Fruit fly (Drosophila melanogaster) whole organism, prepupa: ENCODE results near the gene CG15368.

Experiments used
- CG10669 ChIP-seq: fragments of 200-800 bp; sonication (Bioruptor generic); optimal IDR thresholded peaks from 3 replicates; lab custom pipeline; 2018; ENCODE audit warnings: missing biosample characterization, mild to moderate bottlenecking, missing genetic modification characterization, moderate library complexity
- CG11294 ChIP-seq: fragments of 200-800 bp; sonication (Bioruptor generic); IDR thresholded peaks from 2 replicates; pipeline ENCODE4 v1.3.6; 2022; ENCODE audit warnings: missing biosample characterization, missing genetic modification characterization
- CG11762 ChIP-seq: fragments of 200-800 bp; sonication (Bioruptor generic); optimal IDR thresholded peaks from 3 replicates; lab custom pipeline; 2016; ENCODE audit warnings: missing biosample characterization, missing genetic modification characterization; ENCODE audit not compliant: insufficient read depth
- CG1621 ChIP-seq: fragments of 200-800 bp; sonication (Bioruptor generic); optimal IDR thresholded peaks from 3 replicates; lab custom pipeline; 2018; ENCODE audit warnings: missing biosample characterization, mild to moderate bottlenecking, missing genetic modification characterization
- CG16779 ChIP-seq: fragments of 200-800 bp; sonication (Bioruptor generic); optimal IDR thresholded peaks from 3 replicates; lab custom pipeline; 2017; ENCODE audit warnings: missing biosample characterization, mild to moderate bottlenecking, missing genetic modification characterization
- CG3032 ChIP-seq: fragments of 200-800 bp; optimal IDR thresholded peaks from 2 replicates; lab custom pipeline; 2019; ENCODE audit warnings: missing biosample characterization, mild to moderate bottlenecking, missing genetic modification characterization, moderate library complexity
- CG32006 ChIP-seq: fragments of 200-800 bp; sonication (Bioruptor generic); optimal IDR thresholded peaks from 3 replicates; lab custom pipeline; 2017; ENCODE audit warnings: missing biosample characterization, mild to moderate bottlenecking, missing genetic modification characterization
- CG34406 ChIP-seq: fragments of 200-800 bp; sonication (Bioruptor generic); optimal IDR thresholded peaks from 3 replicates; lab custom pipeline; 2016; ENCODE audit warnings: missing biosample characterization, missing genetic modification characterization
- CG4318 ChIP-seq: fragments of 200-800 bp; sonication (Bioruptor generic); optimal IDR thresholded peaks from 3 replicates; lab custom pipeline; 2017; ENCODE audit warnings: missing biosample characterization, mild to moderate bottlenecking, missing genetic modification characterization
- CG6163 ChIP-seq: fragments of 200-800 bp; sonication (Bioruptor generic); IDR thresholded peaks from 3 replicates; pipeline ENCODE4 v1.3.6; 2022; ENCODE audit warnings: missing biosample characterization, missing genetic modification characterization
- CG6792 ChIP-seq: fragments of 200-800 bp; sonication (Bioruptor generic); optimal IDR thresholded peaks from 3 replicates; lab custom pipeline; 2016; ENCODE audit warnings: missing biosample characterization, missing genetic modification characterization
- CG6808 ChIP-seq: fragments of 200-800 bp; sonication (Bioruptor generic); optimal IDR thresholded peaks from 3 replicates; lab custom pipeline; 2017; ENCODE audit warnings: missing biosample characterization, missing genetic modification characterization, mild to moderate bottlenecking, moderate library complexity, missing genetic modification reagents
- CG8119 ChIP-seq: fragments of 200-800 bp; sonication (Bioruptor generic); IDR thresholded peaks from 3 replicates; pipeline ENCODE4 v1.3.6; 2022; ENCODE audit warnings: missing biosample characterization, missing genetic modification characterization
- Eip75B ChIP-seq: fragments of 200-800 bp; sonication (Bioruptor generic); optimal IDR thresholded peaks from 3 replicates; lab custom pipeline; 2016; ENCODE audit warnings: missing biosample characterization, missing genetic modification characterization
- Eip78C ChIP-seq: fragments of 200-800 bp; sonication (Bioruptor generic); peaks from one replicate; lab custom pipeline; 2016; ENCODE audit warnings: missing biosample characterization, missing genetic modification characterization
- Eip93F ChIP-seq: fragments of 200-800 bp; sonication (Bioruptor generic); optimal IDR thresholded peaks from 2 replicates; lab custom pipeline; 2016; ENCODE audit warnings: missing biosample characterization, mild to moderate bottlenecking, missing genetic modification characterization
- Ets21C ChIP-seq: fragments of 200-800 bp; sonication (Bioruptor generic); optimal IDR thresholded peaks from 3 replicates; lab custom pipeline; 2016; ENCODE audit warnings: missing biosample characterization, missing genetic modification characterization
- Ets96B ChIP-seq: fragments of 200-800 bp; optimal IDR thresholded peaks from 2 replicates; lab custom pipeline; 2019; ENCODE audit warnings: missing biosample characterization, mild to moderate bottlenecking, missing genetic modification characterization, moderate library complexity
- Gug ChIP-seq: fragments of 200-800 bp; sonication (Bioruptor generic); IDR thresholded peaks from 2 replicates; pipeline ENCODE4 v1.3.6; 2022; ENCODE audit warnings: missing biosample characterization, missing genetic modification characterization
- Hr38 ChIP-seq: sonication (Bioruptor generic); optimal IDR thresholded peaks from 2 replicates; lab custom pipeline; 2016; ENCODE audit warnings: missing biosample characterization, missing genetic modification characterization
- Hr39 ChIP-seq: fragments of 200-800 bp; sonication (Bioruptor generic); optimal IDR thresholded peaks from 2 replicates; lab custom pipeline; 2016; ENCODE audit warnings: missing biosample characterization, missing genetic modification characterization
- Met ChIP-seq: fragments of 200-800 bp; sonication (Bioruptor generic); optimal IDR thresholded peaks from 3 replicates; lab custom pipeline; 2016; ENCODE audit warnings: missing biosample characterization, missing genetic modification characterization
- OdsH ChIP-seq: fragments of 200-800 bp; sonication (Bioruptor generic); optimal IDR thresholded peaks from 3 replicates; lab custom pipeline; 2016; ENCODE audit warnings: missing biosample characterization, missing genetic modification characterization
- Smox ChIP-seq: fragments of 200-800 bp; sonication (Bioruptor generic); optimal IDR thresholded peaks from 3 replicates; lab custom pipeline; 2016; ENCODE audit warnings: missing biosample characterization, missing genetic modification characterization
- Sox102F ChIP-seq: fragments of 200-800 bp; sonication (Bioruptor generic); optimal IDR thresholded peaks from 2 replicates; lab custom pipeline; 2016; ENCODE audit warnings: missing biosample characterization, mild to moderate bottlenecking, missing genetic modification characterization
- Sox15 ChIP-seq: fragments of 200-800 bp; sonication (Bioruptor generic); optimal IDR thresholded peaks from 3 replicates; lab custom pipeline; 2016; ENCODE audit warnings: missing biosample characterization, missing genetic modification characterization
- acj6 ChIP-seq: fragments of 200-800 bp; sonication (Bioruptor generic); optimal IDR thresholded peaks from 3 replicates; lab custom pipeline; 2016; ENCODE audit warnings: missing biosample characterization, missing genetic modification characterization
- dsx ChIP-seq: fragments of 200-800 bp; optimal IDR thresholded peaks from 3 replicates; lab custom pipeline; 2019; ENCODE audit warnings: missing biosample characterization, mild to moderate bottlenecking, missing genetic modification characterization, moderate library complexity; ENCODE audit not compliant: poor library complexity, severe bottlenecking
- esn ChIP-seq: fragments of 200-800 bp; sonication (Bioruptor generic); optimal IDR thresholded peaks from 2 replicates; lab custom pipeline; 2016; ENCODE audit warnings: missing biosample characterization, mild to moderate bottlenecking, missing genetic modification characterization, moderate library complexity
- fd59A ChIP-seq: fragments of 200-800 bp; sonication (Bioruptor generic); optimal IDR thresholded peaks from 2 replicates; lab custom pipeline; 2017; ENCODE audit warnings: missing biosample characterization, mild to moderate bottlenecking, missing genetic modification characterization, missing genetic modification reagents
- fd85E ChIP-seq: fragments of 200-800 bp; sonication (Bioruptor generic); optimal IDR thresholded peaks from 3 replicates; lab custom pipeline; 2016; ENCODE audit warnings: missing biosample characterization, missing genetic modification characterization
- fkh ChIP-seq: fragments of 200-800 bp; sonication (Bioruptor generic); optimal IDR thresholded peaks from 3 replicates; lab custom pipeline; 2017; ENCODE audit warnings: missing biosample characterization, mild to moderate bottlenecking, missing genetic modification characterization, moderate library complexity
- lz ChIP-seq: fragments of 200-800 bp; sonication (Bioruptor generic); optimal IDR thresholded peaks from 3 replicates; lab custom pipeline; 2016; ENCODE audit warnings: missing biosample characterization, missing genetic modification characterization
- net ChIP-seq: fragments of 200-800 bp; sonication (Bioruptor generic); optimal IDR thresholded peaks from 3 replicates; lab custom pipeline; 2016; ENCODE audit warnings: missing biosample characterization, missing genetic modification characterization
- pdm3 ChIP-seq: fragments of 200-800 bp; sonication (Bioruptor generic); optimal IDR thresholded peaks from 3 replicates; lab custom pipeline; 2016; ENCODE audit warnings: missing biosample characterization, missing genetic modification characterization
- salr ChIP-seq, 2 experiments: fragments of 200-800 bp; sonication (Bioruptor generic); optimal IDR thresholded peaks; 3 replicates each; lab custom pipeline; 2016 to 2018; ENCODE audit warnings: missing biosample characterization in 2 of 2, missing genetic modification characterization in 2 of 2, mild to moderate bottlenecking in 1 of 2
- spab ChIP-seq: fragments of 200-800 bp; sonication (Bioruptor generic); optimal IDR thresholded peaks from 2 replicates; lab custom pipeline; 2017; ENCODE audit warnings: missing biosample characterization, mild to moderate bottlenecking, missing genetic modification characterization, missing genetic modification reagents
- svp ChIP-seq: fragments of 200-800 bp; sonication (Bioruptor generic); peaks from one replicate; lab custom pipeline; 2016; ENCODE audit warnings: missing biosample characterization, missing genetic modification characterization
- topi ChIP-seq: fragments of 200-800 bp; sonication (Bioruptor generic); optimal IDR thresholded peaks from 3 replicates; lab custom pipeline; 2016; ENCODE audit warnings: missing biosample characterization, missing genetic modification characterization

CG15368 gene

dm6 chrX:9201866-9202681, 13.5 kb upstream of the CG15368 start (continued):
- TF ChIP-seq Eip93F (no peak), CG4318 (GFP tag; lab: Kevin White, UChicago) (peak; percentile 54), Met (GFP tag; lab: Kevin White, UChicago) (no peak), CG3032 (peak; percentile 48), CG11294 (GFP tag; lab: Robert Waterston, UW) (peak; percentile 82), CG8119 (GFP tag; lab: Robert Waterston, UW) (peak; percentile 64; the same call in 2 of the 3 replicates), spab (GFP tag; lab: Kevin White, UChicago) (peak; percentile 20), Sox102F (peak; percentile 5)
- TF ChIP-seq, all 60 proteins: peak for 37

- TF ChIP-seq CG34406 (GFP tag; lab: Kevin White, UChicago) (no peak), topi (GFP tag; lab: Kevin White, UChicago) (peak; percentile 10), svp (GFP tag; lab: Kevin White, UChicago) (peak; percentile 23), Eip78C (peak; percentile 30), CG10669 (GFP tag; lab: Kevin White, UChicago) (no peak), fd85E (no peak), Ets21C (GFP tag; lab: Kevin White, UChicago) (no peak), Hr39 (GFP tag; lab: Kevin White, UChicago) (no peak), Hr38 (GFP tag; lab: Kevin White, UChicago) (no peak), salr (GFP tag; optimal IDR thresholded peaks at IDR 0.05; lab: Kevin White, UChicago) (no peak), esn (GFP tag; lab: Kevin White, UChicago) (no peak), CG11294 (GFP tag; lab: Robert Waterston, UW) (no peak)
- TF ChIP-seq, all 60 proteins: peak for 3
Observed at dm6 chrX:9210787-9211186, 4.8 kb upstream of the CG15368 start, which contains the start of gene SmydA-9. TSS of gene SmydA-9 (minus strand) at chrX:9210887.

- no peak for TF ChIP-seq Sox15 (GFP tag; lab: Kevin White, UChicago)
- TF ChIP-seq svp (GFP tag; lab: Kevin White, UChicago) = peak; percentile 37
- no peak for TF ChIP-seq Met (GFP tag; lab: Kevin White, UChicago)
- no peak for TF ChIP-seq CG11762
- no peak for TF ChIP-seq CG1621
- no peak for TF ChIP-seq CG6808 (GFP tag; lab: Kevin White, UChicago)
Observed at dm6 chrX:9214576-9214975, 1.0 kb upstream of the CG15368 start, which contains the start of gene Obp8a. TSS of gene Obp8a (plus strand) at chrX:9214876.

- TF ChIP-seq svp (GFP tag; lab: Kevin White, UChicago) (peak; percentile 60), Ets21C (GFP tag; lab: Kevin White, UChicago) (no peak)
Observed at dm6 chrX:9216572-9216971, 987 bp downstream of the CG15368 start, which contains the start of gene CG15369. TSS of gene CG15369 (plus strand) at chrX:9216872.

dm6 chrX:9220434-9220833, 4.8 kb downstream of the CG15368 start:
- TF ChIP-seq CG10669 (GFP tag; lab: Kevin White, UChicago) (no peak), Hr39 (GFP tag; lab: Kevin White, UChicago) (peak; percentile 9), CG4318 (GFP tag; lab: Kevin White, UChicago) (peak; percentile 39), esn (GFP tag; lab: Kevin White, UChicago) (no peak), Sox15 (GFP tag; lab: Kevin White, UChicago) (no peak), CG16779 (no peak), Gug (GFP tag; lab: Robert Waterston, UW) (0 out of 2 replicates have a peak, but pooled peaks have one; percentile 42), Smox (GFP tag; lab: Kevin White, UChicago) (no peak), acj6 (GFP tag; lab: Kevin White, UChicago) (peak; percentile 14), lz (GFP tag; lab: Kevin White, UChicago) (no peak), CG6163 (GFP tag; lab: Robert Waterston, UW) (peak; percentile 72), OdsH (GFP tag; lab: Kevin White, UChicago) (peak; percentile 17), Ets96B (tag; lab: Kevin White, UChicago) (no peak), topi (GFP tag; lab: Kevin White, UChicago) (no peak), CG32006 (GFP tag; lab: Kevin White, UChicago) (peak; percentile 67), CG6792 (GFP tag; lab: Kevin White, UChicago) (no peak), fkh (GFP tag; lab: Kevin White, UChicago) (no peak), svp (GFP tag; lab: Kevin White, UChicago) (no peak), fd59A (GFP tag; lab: Kevin White, UChicago) (no peak), pdm3 (GFP tag; lab: Kevin White, UChicago) (peak; percentile 29), CG3032 (no peak), Met (GFP tag; lab: Kevin White, UChicago) (no peak), Eip75B (GFP tag; lab: Kevin White, UChicago) (no peak), dsx (no peak), CG8119 (GFP tag; lab: Robert Waterston, UW) (peak; percentile 45; the same call in 2 of the 3 replicates), net (GFP tag; lab: Kevin White, UChicago) (no peak), spab (GFP tag; lab: Kevin White, UChicago) (no peak)
